Fruit fly (Drosophila melanogaster) ovary, adult (tissue): ENCODE results near the gene CG13386.

Source experiments
- CG17801 ChIP-seq: fragments of 200-800 bp; optimal IDR thresholded peaks from 2 replicates; lab custom pipeline; 2019; ENCODE audit warnings: missing biosample characterization, mild to moderate bottlenecking, missing genetic modification characterization, moderate library complexity; ENCODE audit not compliant: partially characterized antibody

Gene CG13386

dm6 chr2L:8398721-8399120 lies at the start of gene CG13386:
Gene CG13386, plus strand, starts transcription at chr2L:8399021.
- TF ChIP-seq CG17801 (GFP tag; lab: Kevin White, UChicago), result no peak

dm6 chr2L:8350560-8351171 lies 48.2 kb upstream of the CG13386 start:
- TF ChIP-seq CG17801 (GFP tag; lab: Kevin White, UChicago), result no peak

DNA sequence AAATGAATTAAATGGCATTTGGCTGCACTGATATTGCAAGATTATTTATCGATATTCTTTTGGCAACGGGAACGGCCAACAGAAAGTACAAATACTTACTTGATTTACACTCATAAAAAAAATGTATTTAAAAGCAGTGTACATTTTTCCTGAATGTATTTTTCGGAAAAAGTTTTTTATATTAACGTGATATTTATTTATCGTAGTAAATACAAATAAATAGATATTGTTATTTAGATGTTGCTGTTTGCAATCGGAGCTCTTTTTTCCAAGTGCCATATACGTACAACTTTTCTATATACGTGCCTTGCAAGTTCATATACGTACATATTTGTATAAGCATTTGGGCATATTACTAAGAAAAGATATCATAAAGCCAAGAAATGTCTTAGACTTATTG lies 47.5 kb upstream of the CG13386 start:
- no peak for TF ChIP-seq CG17801 (GFP tag; lab: Kevin White, UChicago)

DNA sequence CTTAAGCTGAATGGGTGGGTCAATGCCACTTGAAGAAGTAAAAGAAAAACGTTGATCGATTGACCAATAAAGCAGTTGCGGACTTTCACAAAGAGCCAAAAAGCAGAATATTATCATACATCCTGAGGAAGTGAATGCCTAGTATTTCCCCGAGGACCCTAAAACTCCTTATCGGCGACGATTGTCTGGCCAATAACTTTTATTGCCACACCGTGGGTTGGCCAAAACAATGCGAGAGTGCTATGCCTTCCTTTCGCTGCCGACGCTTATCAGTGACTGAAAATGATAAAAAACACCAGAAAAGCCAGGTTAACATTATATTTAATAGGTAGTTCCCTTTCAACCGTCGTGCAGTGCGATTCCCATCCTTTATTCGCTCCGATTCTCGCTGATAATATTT lies 47.0 kb upstream of the CG13386 start, which contains the start of gene Mur29B:
Mur29B (plus strand) TSS at position 324 of the 400 bp plus-strand sequence.
- no peak for TF ChIP-seq CG17801 (GFP tag; lab: Kevin White, UChicago)

DNA sequence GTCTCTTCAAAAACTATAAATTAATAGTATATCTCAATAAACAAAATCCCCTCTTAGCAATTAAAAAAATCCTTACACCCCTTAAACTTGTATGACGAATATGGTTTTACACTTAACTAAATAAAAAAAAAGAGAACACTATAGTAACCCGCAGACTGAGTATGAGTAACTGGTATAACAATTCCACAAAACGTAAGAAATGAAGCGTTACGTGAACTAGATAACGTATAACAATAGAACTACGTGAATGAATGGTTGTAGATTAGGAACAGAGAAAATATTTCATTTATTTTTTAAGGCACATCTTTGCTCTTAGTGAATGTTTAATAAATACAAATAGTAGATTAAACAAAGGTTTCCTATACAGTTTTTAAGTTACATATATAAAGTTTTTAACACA lies 43.4 kb upstream of the CG13386 start:
- no peak for TF ChIP-seq CG17801 (GFP tag; lab: Kevin White, UChicago)

DNA sequence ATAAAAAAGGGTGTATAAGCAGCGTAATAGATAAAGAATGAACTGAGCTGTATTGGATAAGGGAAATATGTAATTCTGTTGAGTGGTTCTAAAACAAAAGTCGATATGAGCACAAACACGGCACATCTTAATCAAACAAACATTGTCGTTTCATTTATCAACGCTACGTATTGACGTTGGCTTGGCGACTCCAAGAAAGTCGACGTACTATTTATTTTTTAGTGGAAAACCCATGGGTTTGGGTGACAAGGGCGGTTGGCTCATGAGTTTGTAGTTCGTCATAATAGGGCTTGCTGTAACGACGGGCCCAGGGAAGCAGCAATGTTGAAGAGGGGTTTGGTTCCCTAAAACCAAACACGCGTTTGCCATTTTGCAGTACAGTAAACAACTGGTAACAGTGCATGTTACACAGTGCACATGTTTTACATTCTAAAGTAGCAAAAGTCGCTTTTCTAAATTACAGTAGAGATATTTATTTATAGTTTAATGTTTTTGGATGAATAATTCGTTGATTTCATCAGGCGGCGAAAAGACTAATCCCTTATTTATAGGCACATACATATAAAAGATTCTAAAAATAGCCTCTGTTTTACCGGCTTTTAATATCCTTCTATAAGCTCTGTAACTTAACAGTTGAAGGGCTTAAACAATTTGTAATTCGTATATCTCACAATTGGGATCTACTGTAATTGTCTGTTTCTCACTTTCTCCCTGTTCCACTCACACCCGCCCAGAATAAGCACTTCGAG lies 37.4 kb upstream of the CG13386 start:
- TF ChIP-seq CG17801 (GFP tag; lab: Kevin White, UChicago), result peak; percentile 89

DNA sequence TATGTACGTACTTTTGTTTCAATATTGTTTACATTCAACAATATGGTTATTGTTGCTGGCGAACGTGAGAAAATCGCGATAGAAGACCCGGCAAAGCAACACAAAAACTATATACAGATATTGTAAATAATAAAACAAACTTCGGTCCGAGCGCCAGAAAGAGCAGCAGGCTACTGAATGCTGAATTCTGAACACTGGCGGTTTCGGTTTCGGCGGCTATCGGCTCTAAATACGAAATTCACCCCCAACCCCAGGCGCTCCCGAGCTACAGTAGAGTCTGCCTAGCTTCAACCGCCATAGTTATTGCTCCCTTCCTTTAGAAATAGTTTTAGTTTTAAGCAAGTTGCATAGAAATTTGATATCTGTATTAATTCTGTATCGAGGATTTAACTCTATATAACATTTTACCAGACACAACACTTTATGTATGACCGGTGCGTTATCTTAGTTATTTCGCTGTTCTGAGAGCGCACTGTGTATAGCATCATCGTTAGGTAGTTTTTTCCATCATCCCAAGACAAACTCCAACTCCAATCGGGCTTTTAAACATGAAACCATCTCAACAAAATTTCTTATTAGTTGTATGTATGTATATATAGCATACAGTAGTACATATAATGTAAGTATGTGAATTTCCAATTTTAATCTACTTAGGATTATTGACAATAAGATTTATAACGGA lies 36.4 kb upstream of the CG13386 start, which contains the start of gene CG7627:
CG7627 (minus strand) TSS at position 197 of the 682 bp plus-strand sequence.
- peak; percentile 63 for TF ChIP-seq CG17801 (GFP tag; lab: Kevin White, UChicago)

DNA sequence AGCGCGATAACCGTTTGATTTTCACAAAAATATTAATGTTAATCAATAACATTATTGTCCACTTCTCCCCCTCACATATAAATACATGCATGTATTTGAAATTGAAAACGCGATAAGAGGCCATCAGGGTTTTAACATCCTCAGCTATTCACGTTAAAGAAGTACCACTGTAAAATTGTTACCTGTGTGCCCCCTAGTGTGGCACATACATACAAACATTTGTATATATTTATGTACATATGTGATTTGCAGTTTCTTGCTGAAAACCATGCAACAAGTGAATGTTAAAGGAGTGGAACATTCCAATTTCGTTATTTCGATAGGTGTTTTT lies 35.9 kb upstream of the CG13386 start:
- no peak for TF ChIP-seq CG17801 (GFP tag; lab: Kevin White, UChicago)

DNA sequence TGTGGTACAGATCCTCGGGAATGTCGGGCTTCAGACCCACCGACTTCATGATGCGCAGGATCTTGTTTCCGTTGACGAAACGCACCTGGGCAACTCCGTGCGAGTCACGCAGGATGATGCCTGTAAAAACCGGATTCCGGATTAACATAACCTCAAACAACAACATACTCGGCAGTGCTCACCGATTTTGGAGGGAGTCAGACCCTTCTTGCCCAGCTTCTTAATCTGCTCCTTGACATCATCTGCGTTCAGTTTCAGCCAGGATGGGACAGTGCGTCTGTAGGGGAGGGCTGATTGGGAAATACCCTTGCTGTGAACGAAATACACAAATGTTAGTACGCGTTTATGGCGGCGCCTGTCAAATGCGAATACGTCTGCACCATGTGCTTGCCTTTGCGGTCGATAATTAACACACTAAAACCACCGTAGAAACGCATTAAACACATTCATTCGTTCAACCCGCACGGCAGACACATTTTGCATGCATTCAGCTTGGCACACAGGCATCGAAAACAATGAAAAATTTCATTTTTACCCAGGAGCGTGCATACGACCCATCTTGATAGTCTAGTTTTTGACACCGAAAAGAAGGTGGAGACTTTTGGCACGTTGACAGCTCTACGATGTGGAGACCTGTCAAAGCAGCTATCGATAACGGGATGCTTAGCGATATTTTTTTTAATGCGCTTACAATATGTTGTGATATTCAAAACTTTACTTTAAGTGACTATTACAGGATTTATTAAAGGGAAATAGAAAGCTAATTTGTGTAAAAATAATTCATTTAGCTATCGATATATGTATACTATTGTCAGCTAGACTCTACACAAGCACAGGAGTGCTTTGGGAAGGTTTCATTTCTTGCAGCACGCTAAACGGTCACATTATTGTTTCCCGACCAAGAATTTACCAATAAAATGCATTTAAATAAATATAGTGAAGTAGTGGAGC lies 34.5 kb upstream of the CG13386 start, which contains the start of the genes RpS13 and CSN8:
RpS13 (minus strand) TSS at position 657 of the 951 bp plus-strand sequence.
CSN8 (plus strand) TSS at position 850 of the 951 bp plus-strand sequence.
- TF ChIP-seq CG17801 (GFP tag; lab: Kevin White, UChicago), result peak; percentile 53

dm6 chr2L:8365701-8366643 lies 32.8 kb upstream of the CG13386 start, which contains the start of gene Pp2A-29B:
Gene Pp2A-29B, plus strand, starts transcription at chr2L:8366038.
- TF ChIP-seq CG17801 (GFP tag; lab: Kevin White, UChicago), result peak; percentile 32

DNA sequence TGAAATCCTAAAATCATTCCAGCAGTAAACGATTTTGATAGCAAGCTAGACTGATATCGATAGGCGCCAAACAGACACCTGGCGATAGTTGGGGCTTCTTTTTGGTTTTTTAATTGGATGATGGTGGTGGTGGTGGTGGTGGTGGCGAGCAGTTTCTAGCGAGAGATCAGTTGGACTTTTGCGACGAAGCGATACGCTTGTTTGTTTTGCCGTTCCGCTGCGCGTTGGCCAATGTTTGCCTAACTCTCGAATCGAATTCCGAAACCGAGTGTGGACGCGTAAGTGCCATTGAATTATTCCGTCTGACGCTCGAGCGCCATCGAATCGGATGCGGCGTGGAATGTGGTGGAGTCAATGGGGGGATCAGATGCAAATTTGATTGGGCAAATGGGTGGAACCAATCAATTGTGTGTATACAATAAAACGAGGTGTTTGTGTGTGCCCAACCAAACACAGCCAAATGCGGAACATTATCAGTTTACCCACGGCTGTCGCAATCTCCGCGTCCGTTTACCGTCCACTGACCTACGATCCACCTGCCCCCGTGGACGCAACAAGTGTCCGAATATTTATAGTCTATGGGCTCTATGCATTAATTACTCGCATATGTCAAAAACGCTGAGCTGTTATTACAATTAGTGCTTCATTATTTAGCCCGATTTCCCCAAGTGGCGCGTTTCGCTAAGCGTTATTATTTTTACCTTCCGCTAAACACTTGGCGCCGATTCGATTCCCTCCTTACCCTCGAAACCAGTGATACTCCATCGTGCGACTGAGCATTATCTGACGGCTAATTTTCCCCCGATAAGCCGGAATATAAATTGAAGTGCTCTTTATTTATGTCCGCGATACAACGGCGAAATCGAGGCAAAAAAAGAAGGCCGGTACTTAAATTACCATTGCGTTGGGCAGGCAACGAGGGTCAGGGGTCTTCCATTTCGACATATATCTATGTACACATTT lies 28.2 kb upstream of the CG13386 start, which contains the start of gene CG17292:
CG17292 (plus strand) TSS at position 91 of the 963 bp plus-strand sequence.
- peak; percentile 80 for TF ChIP-seq CG17801 (GFP tag; lab: Kevin White, UChicago)
